Fruit fly (Drosophila melanogaster): ENCODE results near the gene CG3097.

The CG3097 gene

DNA sequence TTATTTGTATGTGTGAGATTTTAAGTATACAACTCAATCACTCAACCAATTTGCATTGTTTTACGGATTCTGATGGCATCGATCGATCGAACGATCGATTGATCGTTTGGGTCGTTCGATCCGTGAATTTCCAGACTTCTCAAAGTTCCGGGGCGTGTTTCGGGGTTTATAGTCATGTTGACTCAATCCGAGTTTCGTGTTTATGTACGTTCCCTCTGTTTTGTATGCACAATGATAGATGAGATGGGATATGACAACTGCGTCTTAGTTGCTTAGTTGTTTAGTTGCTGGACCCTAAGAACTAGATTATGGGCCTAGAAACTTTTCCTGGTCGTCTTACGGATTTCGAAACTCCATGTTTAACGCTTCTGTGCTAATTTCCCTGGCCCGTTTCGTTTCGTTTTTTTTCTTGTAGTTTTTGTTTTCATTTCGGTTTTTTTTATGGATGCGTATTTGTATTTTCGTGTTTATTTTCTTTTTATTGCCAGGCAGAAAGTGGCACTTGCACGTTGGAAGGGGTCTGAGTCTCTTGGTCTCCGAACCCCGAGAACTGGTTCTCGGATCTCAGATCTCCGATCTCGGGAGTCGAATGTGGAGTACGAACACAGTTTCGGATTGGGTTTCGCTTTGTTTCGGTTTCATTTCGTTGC is 1.9 kb downstream of the CG3097 start:
- TF ChIP-seq CG10669 (GFP tag; optimal IDR thresholded peaks at IDR 0.05) (peak; percentile 31), eg (GFP tag; IDR thresholded peaks at IDR 0.05) (no peak), CG6808 (GFP tag; optimal IDR thresholded peaks at IDR 0.05) (peak; percentile 70), spab (GFP tag; optimal IDR thresholded peaks at IDR 0.05) (peak; percentile 45), CG16779 (tag; optimal IDR thresholded peaks at IDR 0.05) (peak; percentile 25), CG9139 (GFP tag; optimal IDR thresholded peaks at IDR 0.05) (peak; percentile 76), CG8632 (GFP tag; optimal IDR thresholded peaks at IDR 0.05) (no peak), CG1621 (tag; optimal IDR thresholded peaks at IDR 0.05) (peak; percentile 35), Eip75B (GFP tag; optimal IDR thresholded peaks at IDR 0.05) (peak; percentile 24), ss (GFP tag; optimal IDR thresholded peaks at IDR 0.05) (peak; percentile 72 to 74), Sox102F (GFP tag; optimal IDR thresholded peaks at IDR 0.05) (no peak), fkh (GFP tag; optimal IDR thresholded peaks at IDR 0.05) (peak; percentile 70), dsx (GFP tag; optimal IDR thresholded peaks at IDR 0.05; ENCODE audit: poor library complexity, severe bottlenecking) (peak; percentile 41), CG6163 (GFP tag; IDR thresholded peaks at IDR 0.05) (peak; percentile 61; the same call in 2 of the 3 replicates), topi (GFP tag; optimal IDR thresholded peaks at IDR 0.05) (no peak), Eip78C (GFP tag) (peak; percentile 63), Blimp-1 (GFP tag; optimal IDR thresholded peaks at IDR 0.05) (peak; percentile 86), Ets96B (tag; optimal IDR thresholded peaks at IDR 0.05) (peak; percentile 20), CG6854 (GFP tag; optimal IDR thresholded peaks at IDR 0.05) (peak; percentile 61)

- TF ChIP-seq Smox (GFP tag; optimal IDR thresholded peaks at IDR 0.05) (no peak), Eip78C (GFP tag) (peak; percentile 8)
Observed at dm6 chrX:5766732-5767131, 3.8 kb downstream of the CG3097 start.

DNA sequence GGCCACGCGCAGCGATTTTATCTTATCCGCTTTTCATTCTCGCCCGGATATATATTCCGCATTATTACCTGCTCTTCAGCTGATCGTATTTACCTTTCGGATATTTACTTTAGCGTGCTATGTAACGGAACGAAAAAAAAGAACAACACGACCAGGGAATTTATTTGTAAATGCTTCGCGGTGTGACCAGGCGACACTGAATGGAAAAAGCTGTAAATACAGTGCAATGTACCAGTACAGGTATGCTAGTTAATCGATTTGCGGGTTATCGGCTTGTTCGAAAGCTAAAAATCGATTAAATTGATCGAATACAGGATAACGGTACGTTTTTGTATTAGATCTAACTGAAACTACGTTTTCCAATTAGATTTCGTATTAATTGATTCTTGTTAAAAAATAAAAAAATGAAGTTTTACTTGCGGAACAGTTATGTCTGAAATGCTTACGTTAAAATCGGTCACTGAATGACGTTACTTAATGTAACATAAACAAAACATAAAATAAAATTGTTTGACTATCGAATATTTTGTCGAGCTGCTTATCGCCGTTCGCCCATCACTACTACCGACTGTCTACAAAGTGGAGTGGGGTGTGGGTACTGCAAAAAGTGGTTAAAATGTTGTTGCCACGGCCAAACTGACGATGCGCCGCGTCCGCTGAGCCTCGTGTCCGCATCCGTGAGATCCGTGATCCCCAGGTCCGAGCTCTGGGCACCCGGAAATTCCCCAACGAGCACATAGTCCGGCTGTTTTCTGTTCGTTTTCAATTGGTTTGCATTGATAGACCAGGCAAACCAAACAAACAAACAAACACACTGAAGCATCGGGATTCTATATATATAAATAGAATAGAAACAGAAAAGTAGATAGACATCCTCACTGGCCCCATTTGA is 6.3 kb downstream of the CG3097 start, which contains the start of the genes MAPk-Ak2 and CG42699:
Gene MAPk-Ak2, minus strand, starts transcription at position 203 of the 892 bp plus-strand sequence.
Gene CG42699, plus strand, starts transcription at position 553 of the 892 bp plus-strand sequence.
- TF ChIP-seq CG32006 (GFP tag; optimal IDR thresholded peaks at IDR 0.05) (no peak), Blimp-1 (GFP tag; optimal IDR thresholded peaks at IDR 0.05) (peak; percentile 29), Smox (GFP tag; optimal IDR thresholded peaks at IDR 0.05) (no peak), CG4318 (GFP tag; optimal IDR thresholded peaks at IDR 0.05) (no peak), fd59A (GFP tag; optimal IDR thresholded peaks at IDR 0.05) (peak; percentile 13), Hr39 (GFP tag; optimal IDR thresholded peaks at IDR 0.05) (no peak), CG6276 (GFP tag; optimal IDR thresholded peaks at IDR 0.05) (peak; percentile 7), CG15336 (GFP tag; IDR thresholded peaks at IDR 0.05) (no peak), CG6808 (GFP tag; optimal IDR thresholded peaks at IDR 0.05) (peak; percentile 74), dsx (GFP tag; optimal IDR thresholded peaks at IDR 0.05; ENCODE audit: poor library complexity, severe bottlenecking) (peak; percentile 55), spab (GFP tag; optimal IDR thresholded peaks at IDR 0.05) (peak; percentile 24), salr (GFP tag; optimal IDR thresholded peaks at IDR 0.05) (peak in 1 of 2 experiments; percentile 26), CG1621 (tag; optimal IDR thresholded peaks at IDR 0.05) (peak; percentile 34), CG8632 (GFP tag; optimal IDR thresholded peaks at IDR 0.05) (peak; percentile 58), CG3919 (GFP tag; optimal IDR thresholded peaks at IDR 0.05) (peak; percentile 45), Gug (GFP tag; IDR thresholded peaks at IDR 0.05) (no peak), Sox102F (GFP tag; optimal IDR thresholded peaks at IDR 0.05) (peak; percentile 54), OdsH (GFP tag; optimal IDR thresholded peaks at IDR 0.05) (peak; percentile 8), eg (GFP tag; IDR thresholded peaks at IDR 0.05) (no peak; the same call in 2 of the 3 replicates), acj6 (GFP tag; optimal IDR thresholded peaks at IDR 0.05) (peak; percentile 10), Eip93F (GFP tag; optimal IDR thresholded peaks at IDR 0.05) (no peak), CG8319 (GFP tag; optimal IDR thresholded peaks at IDR 0.05) (no peak), CG3032 (tag; optimal IDR thresholded peaks at IDR 0.05) (peak; percentile 3), CG7368 (GFP tag; optimal IDR thresholded peaks at IDR 0.05) (peak; percentile 59), CG10631 (GFP tag; optimal IDR thresholded peaks at IDR 0.05) (peak; percentile 49), CG34406 (GFP tag; optimal IDR thresholded peaks at IDR 0.05) (peak; percentile 58), CG8119 (GFP tag; IDR thresholded peaks at IDR 0.05) (0 out of 3 replicates have a peak, but pooled peaks have one; percentile 22), Eip75B (GFP tag; optimal IDR thresholded peaks at IDR 0.05) (peak; percentile 38), Hr38 (GFP tag; optimal IDR thresholded peaks at IDR 0.05) (no peak), dac (GFP tag; optimal IDR thresholded peaks at IDR 0.05) (no peak), topi (GFP tag; optimal IDR thresholded peaks at IDR 0.05) (peak; percentile 47), Sox14 (GFP tag; optimal IDR thresholded peaks at IDR 0.05) (peak; percentile 16), Ets96B (tag; optimal IDR thresholded peaks at IDR 0.05) (peak; percentile 15), CG9139 (GFP tag; optimal IDR thresholded peaks at IDR 0.05) (peak; percentile 65), Lpt (GFP tag; optimal IDR thresholded peaks at IDR 0.05) (no peak)
